Fruit fly (Drosophila melanogaster): ENCODE data around the gene CG11786.

The CG11786 gene

dm6 chr3R:25033142-25033586, 13.0 kb upstream of the CG11786 start, which contains the start of gene Smg6:
Gene Smg6, minus strand, starts transcription at chr3R:25033465.
- TF ChIP-seq sage (GFP tag; optimal IDR thresholded peaks at IDR 0.05) (no peak), woc (GFP tag; optimal IDR thresholded peaks at IDR 0.05) (no peak), Hr83 (GFP tag; optimal IDR thresholded peaks at IDR 0.05; ENCODE audit: poor library complexity, severe bottlenecking) (peak; percentile 20), rgr (GFP tag; optimal IDR thresholded peaks at IDR 0.05) (no peak)

dm6 chr3R:25036644-25037043, 9.5 kb upstream of the CG11786 start, which contains the start of gene CG31115:
Gene CG31115, plus strand, starts transcription at chr3R:25036944.
- TF ChIP-seq h (GFP tag; optimal IDR thresholded peaks at IDR 0.05) (no peak), Vsx2 (GFP tag; optimal IDR thresholded peaks at IDR 0.05; ENCODE audit: partially characterized antibody) (no peak), foxo (GFP tag; optimal IDR thresholded peaks at IDR 0.05) (no peak), jim (GFP tag; optimal IDR thresholded peaks at IDR 0.05) (no peak), sage (GFP tag; optimal IDR thresholded peaks at IDR 0.05) (no peak), lola (GFP tag; optimal IDR thresholded peaks at IDR 0.05) (no peak)

- TF ChIP-seq Hr78 (GFP tag; optimal IDR thresholded peaks at IDR 0.05) (no peak), Myc (optimal IDR thresholded peaks at IDR 0.05) (peak; percentile 64), OdsH (GFP tag; optimal IDR thresholded peaks at IDR 0.05) (peak; percentile 49), Jra (GFP tag; optimal IDR thresholded peaks at IDR 0.05) (peak; percentile 64), sv (GFP tag; optimal IDR thresholded peaks at IDR 0.05) (peak; percentile 72), ey (GFP tag; optimal IDR thresholded peaks at IDR 0.05) (peak; percentile 57), N (GFP tag; optimal IDR thresholded peaks at IDR 0.05) (no peak), Hr83 (GFP tag; optimal IDR thresholded peaks at IDR 0.05; ENCODE audit: poor library complexity, severe bottlenecking) (peak; percentile 20), psq (GFP tag; optimal IDR thresholded peaks at IDR 0.05) (peak; percentile 21), CG32264 (GFP tag; optimal IDR thresholded peaks at IDR 0.05) (peak; percentile 33), Mio (GFP tag; optimal IDR thresholded peaks at IDR 0.05) (peak; percentile 26), Dfd (GFP tag; optimal IDR thresholded peaks at IDR 0.05) (no peak)
Observed at dm6 chr3R:25039028-25039476, 7.1 kb upstream of the CG11786 start, which contains the start of the genes Ythdf and bai. Gene Ythdf, minus strand, starts transcription at chr3R:25039249. Gene bai, plus strand, starts transcription at chr3R:25039374.

dm6 chr3R:25044816-25045551, 1.1 kb upstream of the CG11786 start, which contains the start of gene 5PtaseI:
Gene 5PtaseI, minus strand, starts transcription at chr3R:25045151.
- no peak for TF ChIP-seq lola (GFP tag; optimal IDR thresholded peaks at IDR 0.05)
- no peak for TF ChIP-seq brk (GFP tag; optimal IDR thresholded peaks at IDR 0.05)
- TF ChIP-seq dmrt93B (GFP tag; optimal IDR thresholded peaks at IDR 0.05) = no peak
- no peak for TF ChIP-seq Vsx2 (GFP tag; optimal IDR thresholded peaks at IDR 0.05; ENCODE audit: partially characterized antibody)
- no peak for TF ChIP-seq CrebA (GFP tag; optimal IDR thresholded peaks at IDR 0.05; ENCODE audit: borderline replicate concordance)
- TF ChIP-seq h (GFP tag; optimal IDR thresholded peaks at IDR 0.05) = no peak
- no peak for TF ChIP-seq br (GFP tag; optimal IDR thresholded peaks at IDR 0.05)
- no peak for TF ChIP-seq N (GFP tag; optimal IDR thresholded peaks at IDR 0.05)
- no peak for TF ChIP-seq Rel (GFP tag; optimal IDR thresholded peaks at IDR 0.05)
- TF ChIP-seq Rel (tag; optimal IDR thresholded peaks at IDR 0.05) = no peak
- no peak for TF ChIP-seq tai (GFP tag; optimal IDR thresholded peaks at IDR 0.05)
- no peak for TF ChIP-seq foxo (GFP tag; optimal IDR thresholded peaks at IDR 0.05)
- no peak for TF ChIP-seq jim (GFP tag; optimal IDR thresholded peaks at IDR 0.05)
- TF ChIP-seq Hr78 (GFP tag; optimal IDR thresholded peaks at IDR 0.05) = no peak
- TF ChIP-seq pan (optimal IDR thresholded peaks at IDR 0.05) = no peak
- no peak for TF ChIP-seq sv (GFP tag; optimal IDR thresholded peaks at IDR 0.05)
- TF ChIP-seq Myc (optimal IDR thresholded peaks at IDR 0.05) = no peak
- TF ChIP-seq fru (GFP tag; optimal IDR thresholded peaks at IDR 0.05) = no peak
- no peak for TF ChIP-seq Dfd (GFP tag; optimal IDR thresholded peaks at IDR 0.05)
- TF ChIP-seq OdsH (GFP tag; optimal IDR thresholded peaks at IDR 0.05) = no peak

dm6 chr3R:25047504-25047903, 1.4 kb downstream of the CG11786 start, which contains the start of gene CG11790:
Gene CG11790, plus strand, starts transcription at chr3R:25047706.
- TF ChIP-seq OdsH (GFP tag; optimal IDR thresholded peaks at IDR 0.05) (no peak), pan (optimal IDR thresholded peaks at IDR 0.05) (no peak), dl (GFP tag; optimal IDR thresholded peaks at IDR 0.05; ENCODE audit: insufficient read depth in 1 of 2, partially characterized antibody in 2 of 2) (no peak), sv (GFP tag; optimal IDR thresholded peaks at IDR 0.05) (no peak), Jra (GFP tag; optimal IDR thresholded peaks at IDR 0.05) (peak; percentile 31), jim (GFP tag; optimal IDR thresholded peaks at IDR 0.05) (no peak), CG32264 (GFP tag; optimal IDR thresholded peaks at IDR 0.05) (no peak), woc (GFP tag; optimal IDR thresholded peaks at IDR 0.05) (peak; percentile 90), sage (GFP tag; optimal IDR thresholded peaks at IDR 0.05) (no peak), tai (GFP tag; optimal IDR thresholded peaks at IDR 0.05) (no peak), Vsx2 (GFP tag; optimal IDR thresholded peaks at IDR 0.05; ENCODE audit: partially characterized antibody) (no peak), h (GFP tag; optimal IDR thresholded peaks at IDR 0.05) (no peak), CrebA (GFP tag; optimal IDR thresholded peaks at IDR 0.05; ENCODE audit: borderline replicate concordance) (no peak), GATAd (GFP tag; optimal IDR thresholded peaks at IDR 0.05) (no peak), psq (GFP tag; optimal IDR thresholded peaks at IDR 0.05) (no peak), Dfd (GFP tag; optimal IDR thresholded peaks at IDR 0.05) (no peak), Hnf4 (GFP tag; optimal IDR thresholded peaks at IDR 0.05) (no peak), ey (GFP tag; optimal IDR thresholded peaks at IDR 0.05) (no peak), Hr83 (GFP tag; optimal IDR thresholded peaks at IDR 0.05; ENCODE audit: poor library complexity, severe bottlenecking) (peak; percentile 19), Myc (optimal IDR thresholded peaks at IDR 0.05) (peak; percentile 92), lola (GFP tag; optimal IDR thresholded peaks at IDR 0.05) (no peak)
